Worm (Caenorhabditis elegans) whole organism, young adult: Measurements from ENCODE around the gene ZC250.4.

ENCODE experiments used
- B0019.2 ChIP-seq: fragments of 200-800 bp; sonication (Bioruptor generic); conservative IDR thresholded peaks from 2 replicates; pipeline ENCODE4 v1.3.6; 2022; ENCODE audit warnings: missing genetic modification reagents, missing genetic modification characterization, missing compliant biosample characterization
- B0035.1 ChIP-seq: sonication (generic microtip); optimal IDR thresholded peaks from 2 replicates; lab custom pipeline; 2016; ENCODE audit warnings: missing genetic modification characterization, mild to moderate bottlenecking, missing compliant biosample characterization, missing genotype, missing genetic modification reagents
- B0261.1 ChIP-seq: sonication (generic microtip); optimal IDR thresholded peaks from 2 replicates; lab custom pipeline; 2016; ENCODE audit warnings: mild to moderate bottlenecking, missing genetic modification characterization, moderate library complexity, missing compliant biosample characterization
- D2030.7 ChIP-seq: fragments of 200-800 bp; sonication (Bioruptor generic); IDR thresholded peaks from 2 replicates; pipeline ENCODE4 v1.3.6; 2022; ENCODE audit warnings: missing genetic modification reagents, missing genetic modification characterization, missing compliant biosample characterization
- F22D6.2 ChIP-seq: sonication (generic microtip); optimal IDR thresholded peaks from 2 replicates; lab custom pipeline; 2016; ENCODE audit warnings: mild to moderate bottlenecking, missing genetic modification characterization, missing compliant biosample characterization
- K11D2.4 ChIP-seq: fragments of 200-800 bp; sonication (Bioruptor generic); IDR thresholded peaks from 2 replicates; pipeline ENCODE4 v1.3.6; 2022; ENCODE audit warnings: missing genetic modification reagents, missing genetic modification characterization, missing compliant biosample characterization
- T26A5.8 ChIP-seq: sonication (generic microtip); optimal IDR thresholded peaks from 2 replicates; lab custom pipeline; 2016; ENCODE audit warnings: missing genetic modification characterization, missing compliant biosample characterization
- Y56A3A.18 ChIP-seq: fragments of 200-800 bp; sonication (Bioruptor generic); IDR thresholded peaks from 2 replicates; pipeline ENCODE4 v1.3.6; 2022; ENCODE audit warnings: missing genetic modification reagents, missing genetic modification characterization, missing compliant biosample characterization
- ZK185.1 ChIP-seq: sonication (generic microtip); optimal IDR thresholded peaks from 2 replicates; lab custom pipeline; 2016; ENCODE audit warnings: mild to moderate bottlenecking, missing genetic modification characterization, missing compliant biosample characterization; ENCODE audit not compliant: poor library complexity, severe bottlenecking
- atf-7 ChIP-seq: sonication (generic microtip); optimal IDR thresholded peaks from 2 replicates; lab custom pipeline; 2017; ENCODE audit warnings: mild to moderate bottlenecking, missing genetic modification characterization, missing compliant biosample characterization
- attf-5 ChIP-seq: fragments of 200-800 bp; sonication (Bioruptor generic); optimal IDR thresholded peaks from 2 replicates; lab custom pipeline; 2018; ENCODE audit warnings: mild to moderate bottlenecking, missing genetic modification characterization, missing compliant biosample characterization
- bed-2 ChIP-seq: fragments of 200-800 bp; sonication (Bioruptor generic); IDR thresholded peaks from 2 replicates; pipeline ENCODE4 v1.3.6; 2022; ENCODE audit warnings: missing genetic modification reagents, missing genetic modification characterization, missing compliant biosample characterization
- ceh-58 ChIP-seq: fragments of 200-800 bp; sonication (Bioruptor generic); IDR thresholded peaks from 2 replicates; pipeline ENCODE4 v1.3.6; 2022; ENCODE audit warnings: missing genetic modification characterization, missing compliant biosample characterization
- ceh-79 ChIP-seq: sonication (generic microtip); optimal IDR thresholded peaks from 2 replicates; lab custom pipeline; 2017; ENCODE audit warnings: mild to moderate bottlenecking, missing genetic modification characterization, missing compliant biosample characterization
- dox-1 ChIP-seq: fragments of 200-800 bp; sonication (Bioruptor generic); IDR thresholded peaks from 2 replicates; pipeline ENCODE4 v1.3.6; 2022; ENCODE audit warnings: missing genetic modification reagents, missing genetic modification characterization, missing compliant biosample characterization
- dpl-1 ChIP-seq: fragments of 150-350 bp; optimal IDR thresholded peaks from 2 replicates; lab custom pipeline; 2014; ENCODE audit warnings: missing biosample characterization, missing genetic modification reagents, missing genetic modification characterization
- egrh-3 ChIP-seq: fragments of 200-800 bp; sonication (Bioruptor generic); IDR thresholded peaks from 2 replicates; pipeline ENCODE4 v1.3.6; 2022; ENCODE audit warnings: missing genetic modification reagents, missing genetic modification characterization, missing compliant biosample characterization
- ekl-4 ChIP-seq: fragments of 200-800 bp; sonication (Bioruptor generic); IDR thresholded peaks from 2 replicates; pipeline ENCODE4 v1.3.6; 2022; ENCODE audit warnings: missing genetic modification reagents, missing genetic modification characterization, missing compliant biosample characterization
- ets-4 ChIP-seq: fragments of 200-800 bp; sonication (Bioruptor generic); optimal IDR thresholded peaks from 2 replicates; lab custom pipeline; 2018; ENCODE audit warnings: mild to moderate bottlenecking, missing genetic modification characterization, missing compliant biosample characterization
- gei-17 ChIP-seq: fragments of 200-800 bp; sonication (Bioruptor generic); optimal IDR thresholded peaks from 2 replicates; lab custom pipeline; 2018; ENCODE audit warnings: mild to moderate bottlenecking, missing genetic modification characterization, missing compliant biosample characterization
- lin-26 ChIP-seq: fragments of 200-800 bp; sonication (Bioruptor generic); IDR thresholded peaks from 2 replicates; pipeline ENCODE4 v1.3.6; 2022; ENCODE audit warnings: missing genetic modification reagents, missing genetic modification characterization, missing compliant biosample characterization
- lin-54 ChIP-seq: fragments of 200-800 bp; sonication (Bioruptor generic); optimal IDR thresholded peaks from 2 replicates; lab custom pipeline; 2018; ENCODE audit warnings: mild to moderate bottlenecking, missing genetic modification characterization, missing compliant biosample characterization
- lir-1 ChIP-seq: fragments of 200-800 bp; sonication (Bioruptor generic); conservative IDR thresholded peaks from 2 replicates; pipeline ENCODE4 v1.3.6; 2022; ENCODE audit warnings: missing genetic modification reagents, missing genetic modification characterization, missing compliant biosample characterization
- lsy-27 ChIP-seq: sonication (generic microtip); optimal IDR thresholded peaks from 2 replicates; lab custom pipeline; 2017; ENCODE audit warnings: missing genetic modification characterization, mild to moderate bottlenecking, missing compliant biosample characterization, antibody characterized with exemption, missing genotype, borderline replicate concordance; ENCODE audit not compliant: insufficient read depth
- madf-3 ChIP-seq: fragments of 200-800 bp; sonication (Bioruptor generic); IDR thresholded peaks from 2 replicates; pipeline ENCODE4 v1.3.6; 2022; ENCODE audit warnings: missing genetic modification reagents, missing genetic modification characterization, missing compliant biosample characterization
- nfya-1 ChIP-seq: sonication (generic microtip); optimal IDR thresholded peaks from 2 replicates; lab custom pipeline; 2017; ENCODE audit warnings: antibody characterized with exemption, missing compliant biosample characterization, missing genetic modification characterization, borderline replicate concordance; ENCODE audit not compliant: insufficient read depth
- nfyb-1 ChIP-seq: fragments of 200-800 bp; sonication (Bioruptor generic); IDR thresholded peaks from 2 replicates; pipeline ENCODE4 v1.3.6; 2022; ENCODE audit warnings: missing genetic modification reagents, missing genetic modification characterization, missing compliant biosample characterization
- nhr-179 ChIP-seq: sonication (generic microtip); optimal IDR thresholded peaks from 2 replicates; lab custom pipeline; 2016; ENCODE audit warnings: mild to moderate bottlenecking, missing genetic modification characterization, missing compliant biosample characterization
- nhr-80 ChIP-seq: sonication (generic microtip); optimal IDR thresholded peaks from 2 replicates; lab custom pipeline; 2016; ENCODE audit warnings: missing genetic modification characterization, missing compliant biosample characterization
- nhr-90 ChIP-seq: sonication (generic microtip); optimal IDR thresholded peaks from 2 replicates; lab custom pipeline; 2016; ENCODE audit warnings: missing genotype, mild to moderate bottlenecking, missing genetic modification characterization, missing compliant biosample characterization
- pbrm-1 ChIP-seq: fragments of 200-800 bp; sonication (Bioruptor generic); IDR thresholded peaks from 2 replicates; pipeline ENCODE4 v1.3.6; 2022; ENCODE audit warnings: missing genetic modification reagents, missing genetic modification characterization, missing compliant biosample characterization
- rcor-1 ChIP-seq: fragments of 200-800 bp; sonication (Bioruptor generic); IDR thresholded peaks from 2 replicates; pipeline ENCODE4 v1.3.6; 2022; ENCODE audit warnings: missing genetic modification reagents, missing genetic modification characterization, missing compliant biosample characterization
- snpc-3.4 ChIP-seq: sonication (generic microtip); optimal IDR thresholded peaks from 2 replicates; lab custom pipeline; 2017; ENCODE audit warnings: missing genetic modification characterization, mild to moderate bottlenecking, missing compliant biosample characterization, antibody characterized with exemption, moderate library complexity, missing genotype, missing genetic modification reagents
- snpc-4 ChIP-seq, 5 experiments: fragments of 150-350 bp in 1 of 5; sonication (generic microtip) in 4 of 5; optimal IDR thresholded peaks; 2 replicates each; lab custom pipeline; 2014 to 2018; ENCODE audit warnings: missing genetic modification characterization in 5 of 5, missing biosample characterization in 3 of 5, antibody characterized with exemption in 2 of 5, mild to moderate bottlenecking in 2 of 5, missing compliant biosample characterization in 2 of 5, missing genotype in 2 of 5, moderate library complexity in 2 of 5, missing genetic modification reagents in 1 of 5
- somi-1 ChIP-seq: fragments of 200-800 bp; sonication (Bioruptor generic); optimal IDR thresholded peaks from 2 replicates; lab custom pipeline; 2018; ENCODE audit warnings: mild to moderate bottlenecking, missing genetic modification characterization, missing compliant biosample characterization
- sptf-2 ChIP-seq: fragments of 200-800 bp; sonication (Bioruptor generic); optimal IDR thresholded peaks from 2 replicates; lab custom pipeline; 2018; ENCODE audit warnings: mild to moderate bottlenecking, missing genetic modification characterization, missing compliant biosample characterization
- tbp1 ChIP-seq: fragments of 200-800 bp; sonication (Bioruptor generic); optimal IDR thresholded peaks from 2 replicates; lab custom pipeline; 2018; ENCODE audit warnings: mild to moderate bottlenecking, missing genetic modification characterization, missing compliant biosample characterization
- unc-130 ChIP-seq: sonication (generic microtip); optimal IDR thresholded peaks from 2 replicates; lab custom pipeline; 2016; ENCODE audit warnings: missing genetic modification reagents, missing genetic modification characterization, missing compliant biosample characterization
- unc-62 ChIP-seq: fragments of 150-350 bp; optimal IDR thresholded peaks from 2 replicates; lab custom pipeline; 2014; ENCODE audit warnings: missing biosample characterization, missing genetic modification reagents, missing genetic modification characterization
- zim-3 ChIP-seq: sonication (generic microtip); optimal IDR thresholded peaks from 2 replicates; lab custom pipeline; 2017; ENCODE audit warnings: mild to moderate bottlenecking, missing genetic modification characterization, moderate library complexity, missing compliant biosample characterization
- ztf-22 ChIP-seq: fragments of 200-800 bp; sonication (Bioruptor generic); optimal IDR thresholded peaks from 2 replicates; lab custom pipeline; 2018; ENCODE audit warnings: mild to moderate bottlenecking, missing genetic modification characterization, moderate library complexity, missing compliant biosample characterization

The ZC250.4 gene

DNA sequence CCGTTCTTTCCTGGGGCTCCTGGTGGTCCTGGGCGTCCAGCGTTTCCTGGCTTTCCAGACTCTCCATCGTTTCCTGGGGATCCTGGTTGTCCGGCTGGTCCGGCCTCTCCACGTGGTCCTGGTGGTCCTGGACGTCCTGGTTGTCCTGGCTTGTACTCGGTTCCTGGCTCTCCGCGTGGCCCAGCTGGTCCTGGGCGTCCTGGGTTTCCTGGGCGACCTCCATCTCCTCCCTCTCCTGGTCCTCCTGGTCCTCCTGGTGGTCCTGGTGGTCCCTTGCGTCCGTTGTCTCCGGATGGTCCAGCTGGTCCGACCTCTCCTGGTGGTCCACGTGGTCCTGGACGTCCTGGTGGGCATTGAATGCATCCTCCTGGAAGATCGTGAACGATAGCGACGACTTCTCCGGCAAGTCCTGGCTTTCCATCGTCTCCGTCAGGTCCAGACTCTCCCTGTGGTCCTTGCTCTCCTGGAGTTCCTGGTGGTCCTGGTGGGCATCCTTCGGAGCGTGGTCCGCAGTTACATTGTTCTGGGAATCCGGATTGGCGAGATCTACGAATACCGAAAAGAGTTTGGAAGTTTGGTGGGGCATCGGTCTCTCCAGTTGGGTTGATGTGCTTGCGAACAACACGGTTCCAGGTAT, 23.2 kb upstream of the ZC250.4 start (continued):
- TF ChIP-seq B0035.1 (tag; lab: Kevin White, UChicago): no peak
- no peak for TF ChIP-seq nhr-179 (tag; lab: Kevin White, UChicago)
- TF ChIP-seq rcor-1 (GFP tag; lab: Robert Waterston, UW): no peak
- no peak for TF ChIP-seq lir-1 (GFP tag; lab: Robert Waterston, UW)
- TF ChIP-seq lin-26 (GFP tag; lab: Robert Waterston, UW): peak; percentile 77
- no peak for TF ChIP-seq nfya-1 (tag; lab: Kevin White, UChicago)
- TF ChIP-seq Y56A3A.18 (GFP tag; lab: Robert Waterston, UW): peak; percentile 10; the same call in 1 of the 2 replicates
- peak; percentile 95 for TF ChIP-seq egrh-3
- TF ChIP-seq snpc-3.4: no peak
- TF ChIP-seq snpc-4 (GFP tag; optimal IDR thresholded peaks at IDR 0.05; lab: Kevin White, UChicago): no peak
- no peak for TF ChIP-seq snpc-4 (tag; optimal IDR thresholded peaks at IDR 0.05; lab: Kevin White, UChicago)

DNA sequence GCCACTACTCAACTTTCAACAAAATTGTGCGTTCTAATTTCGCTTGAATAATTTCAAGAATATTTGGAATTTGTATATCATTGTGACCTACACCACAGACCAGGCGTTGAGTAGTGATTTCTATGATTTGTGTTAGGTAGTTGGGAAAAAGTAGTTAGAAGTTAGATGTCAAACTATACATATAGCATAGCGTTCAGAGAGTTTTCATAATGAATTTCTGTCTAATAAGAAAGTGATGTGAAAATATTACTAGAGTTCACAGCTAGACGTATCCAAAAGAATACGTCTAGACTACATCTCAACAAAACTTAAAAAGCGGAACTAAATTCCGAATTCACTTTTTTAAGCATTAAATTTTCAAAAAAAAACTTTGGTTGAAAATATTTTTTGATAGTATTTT, 22.5 kb upstream of the ZC250.4 start:
- TF ChIP-seq bed-2 (GFP tag; lab: Robert Waterston, UW): no peak
- peak; percentile 28 for TF ChIP-seq zim-3 (tag; lab: Kevin White, UChicago)
- peak; percentile 30 for TF ChIP-seq ZK185.1 (tag; lab: Kevin White, UChicago)
- no peak for TF ChIP-seq nhr-90 (tag; lab: Kevin White, UChicago)
- TF ChIP-seq dox-1: no peak
- no peak for TF ChIP-seq B0035.1 (tag; lab: Kevin White, UChicago)
- TF ChIP-seq T26A5.8 (tag; lab: Kevin White, UChicago): no peak
- no peak for TF ChIP-seq attf-5 (GFP tag; lab: Kevin White, UChicago)
- 0 out of 2 replicates have a peak, but pooled peaks have one; percentile 27 for TF ChIP-seq nfyb-1
- no peak for TF ChIP-seq sptf-2 (GFP tag; lab: Kevin White, UChicago)
- no peak for TF ChIP-seq dpl-1 (GFP tag; lab: Kevin White, UChicago)
- TF ChIP-seq lsy-27 (tag; lab: Kevin White, UChicago): no peak
- TF ChIP-seq B0261.1 (tag; lab: Kevin White, UChicago): no peak

DNA sequence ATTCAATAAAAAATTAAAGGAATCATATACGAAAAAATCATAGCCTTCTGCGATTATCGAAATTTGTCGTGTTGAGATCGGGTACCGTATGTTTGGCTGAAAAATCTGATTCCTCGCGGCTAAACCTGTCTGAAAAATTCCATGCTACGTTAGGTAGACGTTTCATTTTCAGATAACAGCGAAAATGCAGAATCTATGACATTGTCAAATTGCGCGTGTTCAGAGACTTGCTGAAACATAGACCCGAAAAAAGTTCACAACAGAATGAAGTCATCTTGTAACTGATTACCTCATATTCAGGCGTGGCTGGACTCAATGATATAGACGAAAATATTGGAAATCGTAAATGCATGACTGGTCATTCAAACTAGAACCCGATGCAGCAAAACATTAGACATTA, 20.6 kb upstream of the ZC250.4 start, which contains the start of gene srh-76:
Gene srh-76 (plus strand): TSS at position 301 of the 400 bp plus-strand sequence.
- TF ChIP-seq dox-1: no peak
- no peak for TF ChIP-seq gei-17
- TF ChIP-seq unc-62 (GFP tag; lab: Kevin White, UChicago): no peak

DNA sequence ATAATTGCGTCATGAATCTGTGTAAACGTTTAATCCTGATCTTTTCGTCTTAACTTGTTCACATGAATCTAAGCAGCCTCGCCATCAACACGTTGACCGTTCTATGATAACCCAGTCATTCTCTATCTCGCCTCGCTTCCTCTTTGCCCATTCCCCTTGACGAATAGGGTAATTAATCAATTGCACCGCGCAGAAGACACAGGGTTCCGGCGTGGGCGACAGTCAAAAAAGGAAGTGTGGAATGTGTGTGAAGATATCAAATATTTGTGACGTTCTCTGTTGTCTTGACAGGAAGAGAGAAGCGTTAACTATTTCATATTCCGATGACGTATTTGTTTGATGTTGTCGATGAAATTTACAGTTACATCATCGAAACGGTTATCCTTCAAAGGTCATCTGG, 19.9 kb upstream of the ZC250.4 start:
- TF ChIP-seq K11D2.4 (GFP tag; lab: Robert Waterston, UW): no peak
- no peak for TF ChIP-seq ztf-22
- TF ChIP-seq F22D6.2: peak; percentile 13
- no peak for TF ChIP-seq nhr-90 (tag; lab: Kevin White, UChicago)
- TF ChIP-seq D2030.7 (GFP tag; lab: Robert Waterston, UW): 0 out of 2 replicates have a peak, but pooled peaks have one; percentile 15
- TF ChIP-seq nhr-80 (tag; lab: Kevin White, UChicago): no peak
- TF ChIP-seq ceh-58 (GFP tag; lab: Robert Waterston, UW): 0 out of 2 replicates have a peak, but pooled peaks have one; percentile 18
- peak; percentile 27 for TF ChIP-seq tbp1 (GFP tag; lab: Kevin White, UChicago)
- TF ChIP-seq unc-130: no peak
- peak; percentile 15 for TF ChIP-seq lin-54 (GFP tag; lab: Kevin White, UChicago)
- TF ChIP-seq B0019.2 (GFP tag; lab: Robert Waterston, UW): no peak
- TF ChIP-seq somi-1: peak; percentile 67
- no peak for TF ChIP-seq ceh-79 (tag; lab: Kevin White, UChicago)
- TF ChIP-seq madf-3 (GFP tag; lab: Robert Waterston, UW): 0 out of 2 replicates have a peak, but pooled peaks have one; percentile 38
- peak; percentile 50; the same call in 1 of the 2 replicates for TF ChIP-seq lin-26 (GFP tag; lab: Robert Waterston, UW)
- TF ChIP-seq ets-4 (GFP tag; lab: Kevin White, UChicago): no peak
- peak; percentile 62; the same call in 1 of the 2 replicates for TF ChIP-seq ekl-4 (GFP tag; lab: Robert Waterston, UW)
- TF ChIP-seq egrh-3: no peak
- TF ChIP-seq pbrm-1 (GFP tag; lab: Robert Waterston, UW): no peak
- TF ChIP-seq atf-7 (tag; lab: Kevin White, UChicago): no peak
